Worm (Caenorhabditis elegans) whole organism, L4/young adult: ENCODE data around the gene Y39A1A.3.

Experiments used
- W03F9.2 ChIP-seq: fragments of 150-350 bp; optimal IDR thresholded peaks from 2 replicates; lab custom pipeline; 2014; ENCODE audit warnings: missing biosample characterization, missing genetic modification characterization
- dao-5 ChIP-seq: sonication (generic microtip); optimal IDR thresholded peaks from 2 replicates; lab custom pipeline; 2016; ENCODE audit warnings: missing genotype, missing genetic modification characterization, moderate library complexity, missing compliant biosample characterization
- him-1 ChIP-seq: sonication (generic microtip); optimal IDR thresholded peaks from 2 replicates; lab custom pipeline; 2016; ENCODE audit warnings: missing genotype, missing genetic modification reagents, missing genetic modification characterization, missing compliant biosample characterization

- no peak for TF ChIP-seq him-1 (tag; lab: Kevin White, UChicago)
- TF ChIP-seq dao-5 (tag; lab: Kevin White, UChicago), result no peak
- no peak for TF ChIP-seq W03F9.2 (tag; lab: Kevin White, UChicago)
Observed at ce11 chrIII:10577782-10578181, 18.5 kb downstream of the Y39A1A.3 start.
